Worm (Caenorhabditis elegans) whole organism, early embryonic: Measurements from ENCODE around the gene Y54F10BM.9.

Experiments
- F13C5.2 ChIP-seq: sonication (generic microtip); optimal IDR thresholded peaks from 2 replicates; lab custom pipeline; 2017; ENCODE audit warnings: mild to moderate bottlenecking, missing genetic modification characterization, inconsistent platforms, missing compliant biosample characterization
- ama-1 ChIP-seq: fragments of 150-350 bp; optimal IDR thresholded peaks from 2 replicates; lab custom pipeline; 2014

ce11 chrIII:2329336-2329735, 24.6 kb upstream of the Y54F10BM.9 start, which contains the start of gene Y54F10BM.12:
- no peak for TF ChIP-seq ama-1 (lab: Kevin White, UChicago)
- TF ChIP-seq F13C5.2: no peak
